Fruit fly (Drosophila melanogaster) whole organism, embryonic: Measurements from ENCODE around the gene GAPsec.

Experiments
- ATbp ChIP-seq: fragments of 200-800 bp; sonication (Bioruptor generic); optimal IDR thresholded peaks from 2 replicates; lab custom pipeline; 2017; ENCODE audit warnings: missing biosample characterization, mild to moderate bottlenecking, missing genetic modification characterization, missing genetic modification reagents
- Asciz ChIP-seq: fragments of 200-800 bp; sonication (Bioruptor generic); optimal IDR thresholded peaks from 2 replicates; lab custom pipeline; 2017; ENCODE audit warnings: missing biosample characterization, mild to moderate bottlenecking, missing genetic modification characterization, missing genetic modification reagents
- Atf-2 ChIP-seq: fragments of 200-800 bp; sonication (Bioruptor generic); optimal IDR thresholded peaks from 2 replicates; lab custom pipeline; 2016; ENCODE audit warnings: missing biosample characterization, missing genetic modification characterization
- B-H1 ChIP-seq: fragments of 200-800 bp; sonication (Bioruptor generic); IDR thresholded peaks from 3 replicates; pipeline ENCODE4 v1.3.6; 2022; ENCODE audit warnings: missing biosample characterization, missing genetic modification characterization
- CG10147 ChIP-seq: fragments of 200-800 bp; sonication (Bioruptor generic); optimal IDR thresholded peaks from 2 replicates; lab custom pipeline; 2019; ENCODE audit warnings: missing biosample characterization, mild to moderate bottlenecking, missing genetic modification characterization, moderate library complexity
- CG14014 ChIP-seq: fragments of 200-800 bp; sonication (Bioruptor generic); IDR thresholded peaks from 2 replicates; pipeline ENCODE4 v1.3.6; 2022; ENCODE audit warnings: missing biosample characterization, missing genetic modification characterization
- CG14965 ChIP-seq: fragments of 200-800 bp; sonication (Bioruptor generic); optimal IDR thresholded peaks from 2 replicates; lab custom pipeline; 2016; ENCODE audit warnings: missing biosample characterization, missing genetic modification characterization, borderline replicate concordance
- CG1603 ChIP-seq: fragments of 200-800 bp; sonication (Bioruptor generic); optimal IDR thresholded peaks from 2 replicates; lab custom pipeline; 2019; ENCODE audit warnings: missing biosample characterization, mild to moderate bottlenecking, missing genetic modification characterization, moderate library complexity
- CG17359 ChIP-seq: fragments of 200-800 bp; sonication (Bioruptor generic); optimal IDR thresholded peaks from 3 replicates; lab custom pipeline; 2018; ENCODE audit warnings: missing biosample characterization, mild to moderate bottlenecking, missing genetic modification characterization, moderate library complexity
- CG17612 ChIP-seq: fragments of 200-800 bp; sonication (Bioruptor generic); IDR thresholded peaks from 2 replicates; pipeline ENCODE4 v1.3.6; 2022; ENCODE audit warnings: missing biosample characterization, missing genetic modification characterization
- CG18619 ChIP-seq: fragments of 200-800 bp; sonication (Bioruptor generic); optimal IDR thresholded peaks from 3 replicates; lab custom pipeline; 2017; ENCODE audit warnings: missing biosample characterization, mild to moderate bottlenecking, missing genetic modification characterization
- CG30403 ChIP-seq: fragments of 200-800 bp; sonication (Bioruptor generic); optimal IDR thresholded peaks from 3 replicates; lab custom pipeline; 2016; ENCODE audit warnings: missing biosample characterization, missing genetic modification characterization
- CG6175 ChIP-seq: fragments of 200-800 bp; sonication (Bioruptor generic); IDR thresholded peaks from 3 replicates; pipeline ENCODE4 v1.3.6; 2022; ENCODE audit warnings: missing biosample characterization, missing genetic modification characterization
- CG6272 ChIP-seq: fragments of 200-800 bp; sonication (Bioruptor generic); IDR thresholded peaks from 2 replicates; pipeline ENCODE4 v1.3.6; 2022; ENCODE audit warnings: missing biosample characterization, missing genetic modification characterization
- CG8388 ChIP-seq: fragments of 200-800 bp; sonication (Bioruptor generic); optimal IDR thresholded peaks from 2 replicates; lab custom pipeline; 2019; ENCODE audit warnings: missing biosample characterization, mild to moderate bottlenecking, missing genetic modification characterization, moderate library complexity
- Dbx ChIP-seq: fragments of 200-800 bp; sonication (Bioruptor generic); IDR thresholded peaks from 3 replicates; pipeline ENCODE4 v1.3.6; 2022; ENCODE audit warnings: missing biosample characterization, missing genetic modification characterization
- Dll ChIP-seq: fragments of 200-800 bp; sonication (Bioruptor generic); IDR thresholded peaks from 4 replicates; pipeline ENCODE4 v1.3.6; 2022; ENCODE audit warnings: missing biosample characterization, missing genetic modification characterization; ENCODE audit not compliant: partially characterized antibody
- ERR ChIP-seq: fragments of 200-800 bp; sonication (Bioruptor generic); optimal IDR thresholded peaks from 2 replicates; lab custom pipeline; 2016; ENCODE audit warnings: missing biosample characterization, missing genetic modification characterization
- Ets65A ChIP-seq: fragments of 200-800 bp; sonication (Bioruptor generic); peaks from one replicate; lab custom pipeline; 2016; ENCODE audit warnings: missing biosample characterization, missing genetic modification characterization
- Hey ChIP-seq: fragments of 200-800 bp; sonication (Bioruptor generic); optimal IDR thresholded peaks from 3 replicates; lab custom pipeline; 2018; ENCODE audit warnings: missing biosample characterization, mild to moderate bottlenecking, missing genetic modification characterization
- Lim3 ChIP-seq: fragments of 200-800 bp; sonication (Bioruptor generic); IDR thresholded peaks from 2 replicates; pipeline ENCODE4 v1.3.6; 2022; ENCODE audit warnings: missing biosample characterization, missing genetic modification characterization
- MESR4 ChIP-seq: fragments of 200-800 bp; sonication (Bioruptor generic); optimal IDR thresholded peaks from 2 replicates; lab custom pipeline; 2018; ENCODE audit warnings: missing biosample characterization, mild to moderate bottlenecking, missing genetic modification characterization, moderate library complexity
- Mes4 ChIP-seq: fragments of 200-800 bp; sonication (Bioruptor generic); optimal IDR thresholded peaks from 2 replicates; lab custom pipeline; 2016; ENCODE audit warnings: missing biosample characterization, missing genetic modification characterization
- Neu2 ChIP-seq: fragments of 200-800 bp; sonication (Bioruptor generic); optimal IDR thresholded peaks from 3 replicates; lab custom pipeline; 2016; ENCODE audit warnings: missing biosample characterization, missing genetic modification characterization, borderline replicate concordance
- Tbp ChIP-seq: fragments of >200 bp; optimal IDR thresholded peaks from 2 replicates; lab custom pipeline; 2018; ENCODE audit warnings: missing biosample characterization, missing genetic modification characterization
- Vsx1 ChIP-seq: fragments of 200-800 bp; sonication (Bioruptor generic); optimal IDR thresholded peaks from 2 replicates; lab custom pipeline; 2017; ENCODE audit warnings: missing biosample characterization, mild to moderate bottlenecking, missing genetic modification characterization, missing genetic modification reagents
- ac ChIP-seq: fragments of 200-800 bp; sonication (Bioruptor generic); optimal IDR thresholded peaks from 3 replicates; lab custom pipeline; 2017; ENCODE audit warnings: missing biosample characterization, mild to moderate bottlenecking, missing genetic modification characterization
- aop ChIP-seq: fragments of 200-800 bp; sonication (Bioruptor generic); IDR thresholded peaks from 2 replicates; pipeline ENCODE4 v1.3.6; 2022; ENCODE audit warnings: missing biosample characterization, missing genetic modification characterization
- ara ChIP-seq: fragments of 200-800 bp; sonication (Bioruptor generic); IDR thresholded peaks from 2 replicates; pipeline ENCODE4 v1.3.6; 2022; ENCODE audit warnings: missing biosample characterization, missing genetic modification characterization
- az2 ChIP-seq: fragments of 200-800 bp; sonication (Bioruptor generic); optimal IDR thresholded peaks from 3 replicates; lab custom pipeline; 2016; ENCODE audit warnings: missing biosample characterization, missing genetic modification characterization
- cg ChIP-seq: fragments of 200-800 bp; sonication (Bioruptor generic); optimal IDR thresholded peaks from 3 replicates; lab custom pipeline; 2019; ENCODE audit warnings: missing biosample characterization, mild to moderate bottlenecking, missing genetic modification characterization, moderate library complexity
- da ChIP-seq: fragments of 200-800 bp; sonication (Bioruptor generic); optimal IDR thresholded peaks from 2 replicates; lab custom pipeline; 2016; ENCODE audit warnings: missing biosample characterization, missing genetic modification characterization
- ewg ChIP-seq: fragments of 200-800 bp; sonication (Bioruptor generic); optimal IDR thresholded peaks from 3 replicates; lab custom pipeline; 2017; ENCODE audit warnings: mild to moderate bottlenecking, missing biosample characterization, missing genetic modification reagents, missing genetic modification characterization
- fd96Cb ChIP-seq: fragments of 200-800 bp; sonication (Bioruptor generic); optimal IDR thresholded peaks from 2 replicates; lab custom pipeline; 2018; ENCODE audit warnings: missing biosample characterization, mild to moderate bottlenecking, missing genetic modification characterization, moderate library complexity
- her ChIP-seq: fragments of 200-800 bp; sonication (Bioruptor generic); optimal IDR thresholded peaks from 2 replicates; lab custom pipeline; 2016; ENCODE audit warnings: missing biosample characterization, missing genetic modification characterization
- hkb ChIP-seq, 2 experiments: fragments of 200-800 bp in 1 of 2; fragments of >200 bp in 1 of 2; sonication (Bioruptor generic) in 1 of 2; IDR thresholded peaks in 1 of 2; optimal IDR thresholded peaks in 1 of 2; 2 replicates each; pipeline versions ENCODE4 v1.3.6 to Lab custom; 2017 to 2022; ENCODE audit warnings: missing biosample characterization in 1 of 2, missing genetic modification characterization in 1 of 2
- inv ChIP-seq: fragments of 200-800 bp; sonication (Bioruptor generic); IDR thresholded peaks from 2 replicates; pipeline ENCODE4 v1.3.6; 2022; ENCODE audit warnings: missing biosample characterization, missing genetic modification characterization; ENCODE audit not compliant: partially characterized antibody
- kah ChIP-seq: fragments of 200-800 bp; sonication (Bioruptor generic); optimal IDR thresholded peaks from 2 replicates; lab custom pipeline; 2018; ENCODE audit warnings: missing biosample characterization, mild to moderate bottlenecking, missing genetic modification characterization
- lola ChIP-seq, 3 experiments: fragments of >200 bp in 2 of 3; fragments of 200-800 bp in 1 of 3; sonication (Bioruptor generic) in 1 of 3; optimal IDR thresholded peaks; 2 replicates each; lab custom pipeline; 2017 to 2019; ENCODE audit warnings: missing biosample characterization in 3 of 3, missing genetic modification characterization in 3 of 3, mild to moderate bottlenecking in 1 of 3, moderate library complexity in 1 of 3
- nom ChIP-seq: fragments of 200-800 bp; sonication (Bioruptor generic); optimal IDR thresholded peaks from 2 replicates; lab custom pipeline; 2017; ENCODE audit warnings: missing biosample characterization, missing genetic modification characterization, mild to moderate bottlenecking, moderate library complexity, missing genetic modification reagents
- odd ChIP-seq: fragments of 200-800 bp; sonication (Bioruptor generic); optimal IDR thresholded peaks from 2 replicates; lab custom pipeline; 2017; ENCODE audit warnings: missing biosample characterization, mild to moderate bottlenecking, missing genetic modification characterization
- stc ChIP-seq: fragments of 200-800 bp; sonication (Bioruptor generic); IDR thresholded peaks from 2 replicates; pipeline ENCODE4 v1.3.6; 2022; ENCODE audit warnings: missing biosample characterization, missing genetic modification characterization
- tup ChIP-seq: fragments of 200-800 bp; sonication (Bioruptor generic); optimal IDR thresholded peaks from 2 replicates; lab custom pipeline; 2016; ENCODE audit warnings: missing biosample characterization, mild to moderate bottlenecking, missing genetic modification characterization, moderate library complexity
- zf30C ChIP-seq: fragments of 200-800 bp; sonication (Bioruptor generic); optimal IDR thresholded peaks from 3 replicates; lab custom pipeline; 2018; ENCODE audit warnings: missing biosample characterization, mild to moderate bottlenecking, missing genetic modification characterization

GAPsec gene

DNA sequence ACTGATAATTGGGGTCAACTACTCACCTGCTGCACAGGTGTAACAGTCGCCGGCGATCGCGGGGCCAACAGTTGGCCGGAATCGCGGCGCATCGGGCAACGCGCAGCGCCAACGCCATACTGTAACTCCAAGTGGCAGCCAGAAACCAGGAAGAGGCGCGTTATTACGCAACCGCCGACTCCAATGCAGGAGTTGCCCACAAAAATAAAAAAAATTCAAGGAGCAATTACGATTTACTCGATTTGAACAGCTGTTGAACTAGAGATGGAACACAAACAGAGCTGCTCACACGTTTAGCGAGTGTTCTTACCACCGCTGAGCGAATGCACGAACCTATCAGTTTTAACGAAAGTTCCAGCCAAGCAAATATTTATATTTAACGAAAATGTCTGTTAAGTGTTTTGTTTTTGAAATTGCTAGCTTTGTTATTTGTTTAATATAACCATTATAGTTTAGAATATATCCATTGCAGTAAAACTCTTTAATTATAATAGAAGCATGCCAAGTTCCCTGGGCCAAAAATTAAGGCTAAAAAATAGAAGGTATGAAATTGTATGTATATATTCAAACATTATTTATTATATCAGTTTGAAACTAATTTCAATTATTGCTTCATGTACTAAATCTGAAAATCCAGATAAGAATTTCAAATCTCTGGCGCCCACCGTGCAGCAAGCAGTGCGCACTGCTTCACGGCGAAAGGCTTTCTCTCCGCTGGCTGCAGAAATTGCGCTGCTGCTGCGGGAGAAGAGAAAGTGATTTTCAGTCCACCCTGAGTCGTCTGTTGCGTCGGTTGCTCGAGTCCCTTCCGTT, 19.6 kb downstream of the GAPsec start, which contains the start of the genes CG5989 and CG6282 (continued):
- TF ChIP-seq CG30403 (GFP tag; lab: Kevin White, UChicago) (peak; percentile 53), CG18619 (GFP tag; lab: Kevin White, UChicago) (peak; percentile 19), nom (GFP tag; lab: Kevin White, UChicago) (no peak), Atf-2 (no peak), Dll (GFP tag; lab: Robert Waterston, UW) (peak; percentile 70; the same call in 3 of the 4 replicates), zf30C (GFP tag; lab: Kevin White, UChicago) (no peak)

DNA sequence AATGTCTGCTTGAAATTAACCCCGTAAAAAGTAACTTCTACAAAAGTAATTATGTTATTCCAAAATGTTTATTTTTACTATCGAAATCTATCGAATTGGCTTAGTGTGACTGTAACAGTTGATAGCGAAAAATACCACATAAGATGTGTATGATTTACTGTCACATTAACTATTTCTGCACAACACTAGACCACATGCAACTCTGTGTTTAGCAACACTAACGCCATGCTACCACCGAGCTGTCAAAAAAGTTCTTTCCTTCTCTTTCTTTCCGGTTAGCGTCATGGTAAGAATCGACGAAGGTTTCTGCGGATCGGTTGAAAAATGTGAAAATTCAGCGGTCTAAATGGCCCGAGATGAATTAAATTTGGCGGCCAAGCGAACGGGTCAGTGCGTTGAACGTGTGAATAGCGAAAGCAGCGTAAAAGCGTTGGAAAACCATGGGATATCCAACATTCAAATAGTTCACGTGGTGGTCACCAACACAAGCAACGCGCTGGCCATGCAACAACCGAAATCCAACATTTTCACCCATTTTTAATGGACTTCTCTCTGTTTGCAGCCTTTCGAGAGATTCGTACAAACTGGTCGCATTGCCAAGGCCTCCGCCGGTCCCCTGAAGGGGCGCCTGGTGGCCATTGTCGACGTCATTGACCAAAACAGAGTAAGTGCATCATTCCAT, 22.8 kb downstream of the GAPsec start, which contains the start of the genes Nelf-E and RpL14:
Nelf-E (minus strand) TSS at position 128 of the 682 bp plus-strand sequence.
RpL14 (plus strand) TSS at position 255 of the 682 bp plus-strand sequence.
- TF ChIP-seq CG6175 (peak; percentile 94), CG10147 (GFP tag; lab: Kevin White, UChicago) (no peak), aop (GFP tag; lab: Robert Waterston, UW) (no peak; the same call in 1 of the 2 replicates), inv (GFP tag; lab: Robert Waterston, UW) (no peak), Vsx1 (GFP tag; lab: Kevin White, UChicago) (peak; percentile 96), tup (peak; percentile 89), B-H1 (GFP tag; lab: Robert Waterston, UW) (peak; percentile 81), CG1603 (tag; lab: Kevin White, UChicago) (peak; percentile 98), fd96Cb (tag; lab: Kevin White, UChicago) (peak; percentile 79), Tbp (no peak), CG14965 (GFP tag; lab: Kevin White, UChicago) (peak; percentile 82), MESR4 (GFP tag; lab: Kevin White, UChicago) (peak; percentile 100), stc (GFP tag; lab: Robert Waterston, UW) (peak; percentile 92), az2 (GFP tag; lab: Kevin White, UChicago) (peak; percentile 76), odd (GFP tag; lab: Kevin White, UChicago) (peak; percentile 95), CG17359 (peak; percentile 96), ara (GFP tag; lab: Robert Waterston, UW) (peak; percentile 89), da (GFP tag; lab: Kevin White, UChicago) (peak; percentile 94), ATbp (GFP tag; lab: Kevin White, UChicago) (peak; percentile 94), Lim3 (GFP tag; lab: Robert Waterston, UW) (0 out of 2 replicates have a peak, but pooled peaks have one; percentile 42), cg (peak; percentile 21), hkb (optimal IDR thresholded peaks at IDR 0.05; lab: Kevin White, UChicago) (no peak), hkb (GFP tag; IDR thresholded peaks at IDR 0.05; lab: Robert Waterston, UW) (peak; percentile 91), CG14014 (GFP tag; lab: Robert Waterston, UW) (peak; percentile 92), kah (peak; percentile 92), Dbx (GFP tag; lab: Robert Waterston, UW) (peak; percentile 96), her (peak; percentile 96), Ets65A (GFP tag; lab: Kevin White, UChicago) (peak; percentile 100), Neu2 (peak; percentile 83), CG6272 (peak; percentile 85), ERR (GFP tag; lab: Kevin White, UChicago) (peak; percentile 92), CG8388 (GFP tag; lab: Kevin White, UChicago) (peak; percentile 89), Asciz (peak; percentile 95), ewg (GFP tag; lab: Kevin White, UChicago) (peak; percentile 91), Hey (tag; lab: Kevin White, UChicago) (peak; percentile 94), CG17612 (peak; percentile 80; the same call in 1 of the 2 replicates), ac (GFP tag; lab: Kevin White, UChicago) (peak; percentile 92), lola (GFP tag; optimal IDR thresholded peaks at IDR 0.05; lab: Kevin White, UChicago) (peak in 1 of 3 experiments; percentile 72), Mes4 (GFP tag; lab: Kevin White, UChicago) (peak; percentile 99)
